Worm (Caenorhabditis elegans) whole organism, L4/young adult: ENCODE measurements around the gene ceh-79.

Experiments
- W03F9.2 ChIP-seq: fragments of 150-350 bp; optimal IDR thresholded peaks from 2 replicates; lab custom pipeline; 2014; ENCODE audit warnings: missing biosample characterization, missing genetic modification characterization
- dao-5 ChIP-seq: sonication (generic microtip); optimal IDR thresholded peaks from 2 replicates; lab custom pipeline; 2016; ENCODE audit warnings: missing genotype, missing genetic modification characterization, moderate library complexity, missing compliant biosample characterization
- him-1 ChIP-seq: sonication (generic microtip); optimal IDR thresholded peaks from 2 replicates; lab custom pipeline; 2016; ENCODE audit warnings: missing genotype, missing genetic modification reagents, missing genetic modification characterization, missing compliant biosample characterization

The ceh-79 gene

ce11 chrV:13280382-13280781, 21.3 kb upstream of the ceh-79 start:
- no peak for TF ChIP-seq dao-5 (tag; lab: Kevin White, UChicago)
- no peak for TF ChIP-seq him-1
- TF ChIP-seq W03F9.2 (tag; lab: Kevin White, UChicago) = no peak

ce11 chrV:13282958-13283357, 18.7 kb upstream of the ceh-79 start:
- TF ChIP-seq him-1 = no peak
- TF ChIP-seq W03F9.2 (tag; lab: Kevin White, UChicago) = no peak
- TF ChIP-seq dao-5 (tag; lab: Kevin White, UChicago) = no peak

ce11 chrV:13285284-13285683, 16.3 kb upstream of the ceh-79 start:
- TF ChIP-seq him-1 = no peak

- TF ChIP-seq W03F9.2 (tag; lab: Kevin White, UChicago) (no peak), him-1 (no peak), dao-5 (tag; lab: Kevin White, UChicago) (no peak)
These were observed 15.1 kb upstream of the ceh-79 start for ce11 chrV:13286525-13286924.

- TF ChIP-seq dao-5 (tag; lab: Kevin White, UChicago) (no peak), W03F9.2 (tag; lab: Kevin White, UChicago) (no peak), him-1 (no peak)
These were observed 12.8 kb upstream of the ceh-79 start for ce11 chrV:13288881-13289280.

ce11 chrV:13294507-13294906, 7.1 kb upstream of the ceh-79 start:
- TF ChIP-seq dao-5 (tag; lab: Kevin White, UChicago) = no peak

ce11 chrV:13295859-13296258, 5.8 kb upstream of the ceh-79 start, which contains the start of gene uig-1:
TSS of gene uig-1 (minus strand) at chrV:13295978.
- TF ChIP-seq W03F9.2 (tag; lab: Kevin White, UChicago) (no peak), him-1 (no peak), dao-5 (tag; lab: Kevin White, UChicago) (no peak)

- no peak for TF ChIP-seq W03F9.2 (tag; lab: Kevin White, UChicago)
- no peak for TF ChIP-seq dao-5 (tag; lab: Kevin White, UChicago)
- no peak for TF ChIP-seq him-1
These were observed 4.4 kb upstream of the ceh-79 start, which contains the start of gene C26E1.1 for ce11 chrV:13297220-13297619. TSS of gene C26E1.1 (plus strand) at chrV:13297520.

ce11 chrV:13298706-13299105, 2.9 kb upstream of the ceh-79 start:
- TF ChIP-seq him-1 (no peak), W03F9.2 (tag; lab: Kevin White, UChicago) (no peak), dao-5 (tag; lab: Kevin White, UChicago) (no peak)

- TF ChIP-seq dao-5 (tag; lab: Kevin White, UChicago) = no peak
- TF ChIP-seq him-1 = no peak
- no peak for TF ChIP-seq W03F9.2 (tag; lab: Kevin White, UChicago)
These were observed 2.2 kb upstream of the ceh-79 start for ce11 chrV:13299398-13299797.

- TF ChIP-seq W03F9.2 (tag; lab: Kevin White, UChicago) (no peak), him-1 (no peak), dao-5 (tag; lab: Kevin White, UChicago) (no peak)
These were observed 1.1 kb upstream of the ceh-79 start for ce11 chrV:13300492-13300891.

- TF ChIP-seq him-1 (no peak), W03F9.2 (tag; lab: Kevin White, UChicago) (no peak), dao-5 (tag; lab: Kevin White, UChicago) (no peak)
These were observed 3.1 kb downstream of the ceh-79 start, which contains the start of gene C26E1.2 for ce11 chrV:13304663-13305188. TSS of gene C26E1.2 (plus strand) at chrV:13305138.

- TF ChIP-seq W03F9.2 (tag; lab: Kevin White, UChicago) (no peak), him-1 (no peak), dao-5 (tag; lab: Kevin White, UChicago) (no peak)
These were observed 7.0 kb downstream of the ceh-79 start, which contains the start of gene C50B6.1 for ce11 chrV:13308616-13309015. TSS of gene C50B6.1 (plus strand) at chrV:13308916.

ce11 chrV:13309806-13310205, 8.2 kb downstream of the ceh-79 start:
- no peak for TF ChIP-seq him-1

ce11 chrV:13312210-13312676, 10.6 kb downstream of the ceh-79 start, which contains the start of gene nasp-2:
TSS of gene nasp-2 (minus strand) at chrV:13312260.
- TF ChIP-seq W03F9.2 (tag; lab: Kevin White, UChicago) = peak; percentile 52
- no peak for TF ChIP-seq him-1
